Fruit fly (Drosophila melanogaster) whole organism, larva: Measurements from ENCODE around the gene CG8560.

ENCODE experiments used
- noc ChIP-seq: fragments of 200-800 bp; sonication (Bioruptor generic); optimal IDR thresholded peaks from 3 replicates; lab custom pipeline; 2019; ENCODE audit warnings: missing biosample characterization, mild to moderate bottlenecking, missing genetic modification characterization, moderate library complexity

The CG8560 gene

dm6 chr3L:7359827-7360323, 44.1 kb downstream of the CG8560 start, which contains the start of gene pst:
pst (minus strand) TSS chr3L:7360263.
- TF ChIP-seq noc (tag; lab: Kevin White, UChicago): no peak

- TF ChIP-seq noc (tag; lab: Kevin White, UChicago): peak; percentile 10
These were observed 47.4 kb downstream of the CG8560 start, which contains the start of gene CTCF for dm6 chr3L:7356386-7357117. CTCF (minus strand) TSS chr3L:7356713.
